Fruit fly (Drosophila melanogaster) whole organism, embryonic: ENCODE measurements around the gene CG13609.

Experiments
- Bdp1 ChIP-seq: fragments of 200-800 bp; sonication (Bioruptor generic); optimal IDR thresholded peaks from 3 replicates; lab custom pipeline; 2016; ENCODE audit warnings: missing biosample characterization, missing genetic modification characterization
- Bgb ChIP-seq: fragments of 200-800 bp; sonication (Bioruptor generic); IDR thresholded peaks from 2 replicates; pipeline ENCODE4 v1.3.6; 2022; ENCODE audit warnings: missing biosample characterization, missing genetic modification characterization; ENCODE audit not compliant: partially characterized antibody
- CG10366 ChIP-seq: fragments of 200-800 bp; sonication (Bioruptor generic); IDR thresholded peaks from 2 replicates; pipeline ENCODE4 v1.3.6; 2022; ENCODE audit warnings: missing biosample characterization, missing genetic modification characterization
- CG10462 ChIP-seq: fragments of 200-800 bp; sonication (Bioruptor generic); optimal IDR thresholded peaks from 2 replicates; lab custom pipeline; 2016; ENCODE audit warnings: missing biosample characterization, missing genetic modification characterization
- CG10565 ChIP-seq: fragments of 200-800 bp; sonication (Bioruptor generic); optimal IDR thresholded peaks from 3 replicates; lab custom pipeline; 2016; ENCODE audit warnings: missing biosample characterization, mild to moderate bottlenecking, missing genetic modification characterization
- CG12299 ChIP-seq: fragments of 200-800 bp; sonication (Bioruptor generic); optimal IDR thresholded peaks from 2 replicates; lab custom pipeline; 2018; ENCODE audit warnings: missing biosample characterization, mild to moderate bottlenecking, missing genetic modification characterization
- CG14441 ChIP-seq: fragments of 200-800 bp; sonication (Bioruptor generic); IDR thresholded peaks from 2 replicates; pipeline ENCODE4 v1.3.6; 2022; ENCODE audit warnings: missing biosample characterization, missing genetic modification characterization
- CG14667 ChIP-seq: fragments of 200-800 bp; sonication (Bioruptor generic); IDR thresholded peaks from 2 replicates; pipeline ENCODE4 v1.3.6; 2022; ENCODE audit warnings: missing biosample characterization, missing genetic modification characterization
- CG14860 ChIP-seq: fragments of 200-800 bp; sonication (Bioruptor generic); IDR thresholded peaks from 3 replicates; pipeline ENCODE4 v1.3.6; 2022; ENCODE audit warnings: missing biosample characterization, missing genetic modification characterization; ENCODE audit not compliant: partially characterized antibody
- CG17829 ChIP-seq: fragments of 200-800 bp; optimal IDR thresholded peaks from 2 replicates; lab custom pipeline; 2019; ENCODE audit warnings: missing biosample characterization, mild to moderate bottlenecking, missing genetic modification characterization, moderate library complexity
- CG18476 ChIP-seq: fragments of 200-800 bp; sonication (Bioruptor generic); optimal IDR thresholded peaks from 2 replicates; lab custom pipeline; 2016; ENCODE audit warnings: missing biosample characterization, mild to moderate bottlenecking, missing genetic modification characterization
- CG18619 ChIP-seq: fragments of 200-800 bp; sonication (Bioruptor generic); optimal IDR thresholded peaks from 3 replicates; lab custom pipeline; 2017; ENCODE audit warnings: missing biosample characterization, mild to moderate bottlenecking, missing genetic modification characterization
- CG3838 ChIP-seq: fragments of 200-800 bp; sonication (Bioruptor generic); optimal IDR thresholded peaks from 3 replicates; lab custom pipeline; 2016; ENCODE audit warnings: missing biosample characterization, missing genetic modification characterization
- CG4328 ChIP-seq: fragments of 200-800 bp; sonication (Bioruptor generic); optimal IDR thresholded peaks from 3 replicates; lab custom pipeline; 2017; ENCODE audit warnings: missing biosample characterization, missing genetic modification reagents, missing genetic modification characterization
- CG7786 ChIP-seq: fragments of 200-800 bp; sonication (Bioruptor generic); optimal IDR thresholded peaks from 2 replicates; lab custom pipeline; 2016; ENCODE audit warnings: missing biosample characterization, missing genetic modification characterization
- CG7928 ChIP-seq: fragments of 200-800 bp; sonication (Bioruptor generic); optimal IDR thresholded peaks from 2 replicates; lab custom pipeline; 2017; ENCODE audit warnings: missing biosample characterization, mild to moderate bottlenecking, missing genetic modification characterization
- CG8089 ChIP-seq: fragments of 200-800 bp; sonication (Bioruptor generic); optimal IDR thresholded peaks from 3 replicates; lab custom pipeline; 2016; ENCODE audit warnings: missing biosample characterization, missing genetic modification characterization
- CG8388 ChIP-seq: fragments of 200-800 bp; sonication (Bioruptor generic); optimal IDR thresholded peaks from 2 replicates; lab custom pipeline; 2019; ENCODE audit warnings: missing biosample characterization, mild to moderate bottlenecking, missing genetic modification characterization, moderate library complexity
- CG8478 ChIP-seq: fragments of >200 bp; optimal IDR thresholded peaks from 2 replicates; lab custom pipeline; 2018
- CG9797 ChIP-seq: fragments of 200-800 bp; sonication (Bioruptor generic); optimal IDR thresholded peaks from 3 replicates; lab custom pipeline; 2018; ENCODE audit warnings: missing biosample characterization, mild to moderate bottlenecking, missing genetic modification characterization
- Doc3 ChIP-seq: fragments of 200-800 bp; sonication (Bioruptor generic); IDR thresholded peaks from 3 replicates; pipeline ENCODE4 v1.3.6; 2022; ENCODE audit warnings: missing biosample characterization, missing genetic modification characterization; ENCODE audit not compliant: partially characterized antibody
- Ets65A ChIP-seq: fragments of 200-800 bp; sonication (Bioruptor generic); peaks from one replicate; lab custom pipeline; 2016; ENCODE audit warnings: missing biosample characterization, missing genetic modification characterization
- Hr39 ChIP-seq: fragments of >200 bp; optimal IDR thresholded peaks from 2 replicates; lab custom pipeline; 2017
- Max ChIP-seq: fragments of 200-800 bp; sonication (Bioruptor generic); optimal IDR thresholded peaks from 2 replicates; lab custom pipeline; 2016; ENCODE audit warnings: missing biosample characterization, mild to moderate bottlenecking, missing genetic modification characterization
- Mrtf ChIP-seq: fragments of 200-800 bp; sonication (Bioruptor generic); IDR thresholded peaks from 3 replicates; pipeline ENCODE4 v1.3.6; 2022; ENCODE audit warnings: missing biosample characterization, missing genetic modification characterization
- Myb ChIP-seq: fragments of 200-800 bp; sonication (Bioruptor generic); optimal IDR thresholded peaks from 2 replicates; lab custom pipeline; 2016; ENCODE audit warnings: missing biosample characterization, missing genetic modification characterization
- NC2β ChIP-seq: fragments of 200-800 bp; sonication (Bioruptor generic); optimal IDR thresholded peaks from 2 replicates; lab custom pipeline; 2016; ENCODE audit warnings: missing biosample characterization, missing genetic modification characterization
- NFAT ChIP-seq: fragments of 200-800 bp; sonication (Bioruptor generic); IDR thresholded peaks from 2 replicates; pipeline ENCODE4 v1.3.6; 2022; ENCODE audit warnings: missing biosample characterization, missing genetic modification characterization
- Nf-YA ChIP-seq: fragments of 200-800 bp; sonication (Bioruptor generic); IDR thresholded peaks from 2 replicates; pipeline ENCODE4 v1.3.6; 2022; ENCODE audit warnings: missing biosample characterization, missing genetic modification characterization
- Oli ChIP-seq: fragments of 200-800 bp; sonication (Bioruptor generic); optimal IDR thresholded peaks from 2 replicates; lab custom pipeline; 2018; ENCODE audit warnings: missing biosample characterization, mild to moderate bottlenecking, missing genetic modification characterization, moderate library complexity
- Poxn ChIP-seq: fragments of 200-800 bp; sonication (Bioruptor generic); IDR thresholded peaks from 2 replicates; pipeline ENCODE4 v1.3.6; 2022; ENCODE audit warnings: missing biosample characterization, missing genetic modification characterization
- Ssrp ChIP-seq: fragments of 200-800 bp; sonication (Bioruptor generic); optimal IDR thresholded peaks from 2 replicates; lab custom pipeline; 2018; ENCODE audit warnings: missing biosample characterization, mild to moderate bottlenecking, missing genetic modification characterization, moderate library complexity
- Trl ChIP-seq, 3 experiments: fragments of >200 bp in 2 of 3; fragments of 200-800 bp in 1 of 3; sonication (Bioruptor generic) in 1 of 3; optimal IDR thresholded peaks; 2 replicates in 1 of 3; 3 replicates in 2 of 3; lab custom pipeline; 2016 to 2017; ENCODE audit warnings: missing biosample characterization in 1 of 3, missing genetic modification characterization in 1 of 3
- abd-A ChIP-seq: fragments of 200-800 bp; sonication (Bioruptor generic); optimal IDR thresholded peaks from 3 replicates; lab custom pipeline; 2019; ENCODE audit warnings: missing biosample characterization, mild to moderate bottlenecking, missing genetic modification characterization, moderate library complexity
- ap ChIP-seq: fragments of 200-800 bp; sonication (Bioruptor generic); IDR thresholded peaks from 2 replicates; pipeline ENCODE4 v1.3.6; 2022; ENCODE audit warnings: missing biosample characterization, missing genetic modification characterization
- ato ChIP-seq: fragments of 200-800 bp; sonication (Bioruptor generic); IDR thresholded peaks from 2 replicates; pipeline ENCODE4 v1.3.6; 2022; ENCODE audit warnings: missing biosample characterization, missing genetic modification characterization; ENCODE audit not compliant: partially characterized antibody
- crol ChIP-seq: fragments of 200-800 bp; sonication (Bioruptor generic); IDR thresholded peaks from 2 replicates; pipeline ENCODE4 v1.3.6; 2022; ENCODE audit warnings: missing biosample characterization, missing genetic modification characterization
- crp ChIP-seq, 2 experiments: fragments of 200-800 bp; sonication (Bioruptor generic); optimal IDR thresholded peaks; 2 replicates in 1 of 2; 3 replicates in 1 of 2; lab custom pipeline; 2017; ENCODE audit warnings: missing biosample characterization in 2 of 2, missing genetic modification characterization in 2 of 2, mild to moderate bottlenecking in 1 of 2, moderate library complexity in 1 of 2
- dimm ChIP-seq: fragments of 200-800 bp; sonication (Bioruptor generic); IDR thresholded peaks from 2 replicates; pipeline ENCODE4 v1.3.6; 2022; ENCODE audit warnings: missing biosample characterization, missing genetic modification characterization
- eyg ChIP-seq: fragments of 200-800 bp; sonication (Bioruptor generic); optimal IDR thresholded peaks from 3 replicates; lab custom pipeline; 2016; ENCODE audit warnings: missing biosample characterization, missing genetic modification characterization
- kay ChIP-seq: fragments of 200-800 bp; sonication (Bioruptor generic); optimal IDR thresholded peaks from 2 replicates; lab custom pipeline; 2016; ENCODE audit warnings: missing biosample characterization, missing genetic modification characterization
- lab ChIP-seq: fragments of 200-800 bp; sonication (Bioruptor generic); optimal IDR thresholded peaks from 3 replicates; lab custom pipeline; 2017; ENCODE audit warnings: missing biosample characterization, missing genetic modification characterization, mild to moderate bottlenecking, moderate library complexity, missing genetic modification reagents
- luna ChIP-seq: fragments of 200-800 bp; sonication (Bioruptor generic); optimal IDR thresholded peaks from 2 replicates; lab custom pipeline; 2016; ENCODE audit warnings: missing biosample characterization, missing genetic modification characterization
- maf-S ChIP-seq: fragments of 200-800 bp; sonication (Bioruptor generic); optimal IDR thresholded peaks from 2 replicates; lab custom pipeline; 2016; ENCODE audit warnings: missing biosample characterization, missing genetic modification characterization
- odd ChIP-seq: fragments of 200-800 bp; sonication (Bioruptor generic); optimal IDR thresholded peaks from 2 replicates; lab custom pipeline; 2017; ENCODE audit warnings: missing biosample characterization, mild to moderate bottlenecking, missing genetic modification characterization
- salm ChIP-seq: fragments of 200-800 bp; sonication (Bioruptor generic); optimal IDR thresholded peaks from 2 replicates; lab custom pipeline; 2018; ENCODE audit warnings: missing biosample characterization, mild to moderate bottlenecking, missing genetic modification characterization
- sna ChIP-seq: fragments of 200-800 bp; sonication (Bioruptor generic); IDR thresholded peaks from 2 replicates; pipeline ENCODE4 v1.3.6; 2022; ENCODE audit warnings: missing biosample characterization, missing genetic modification characterization; ENCODE audit not compliant: partially characterized antibody
- vnd ChIP-seq: fragments of 200-800 bp; sonication (Bioruptor generic); IDR thresholded peaks from 3 replicates; pipeline ENCODE4 v1.3.6; 2022; ENCODE audit warnings: missing biosample characterization, missing genetic modification characterization; ENCODE audit not compliant: partially characterized antibody
- wdn ChIP-seq: fragments of 200-800 bp; sonication (Bioruptor generic); IDR thresholded peaks from 2 replicates; pipeline ENCODE4 v1.3.6; 2022; ENCODE audit warnings: missing biosample characterization, missing genetic modification characterization
- zf30C ChIP-seq: fragments of 200-800 bp; sonication (Bioruptor generic); optimal IDR thresholded peaks from 3 replicates; lab custom pipeline; 2018; ENCODE audit warnings: missing biosample characterization, mild to moderate bottlenecking, missing genetic modification characterization

The CG13609 gene

DNA sequence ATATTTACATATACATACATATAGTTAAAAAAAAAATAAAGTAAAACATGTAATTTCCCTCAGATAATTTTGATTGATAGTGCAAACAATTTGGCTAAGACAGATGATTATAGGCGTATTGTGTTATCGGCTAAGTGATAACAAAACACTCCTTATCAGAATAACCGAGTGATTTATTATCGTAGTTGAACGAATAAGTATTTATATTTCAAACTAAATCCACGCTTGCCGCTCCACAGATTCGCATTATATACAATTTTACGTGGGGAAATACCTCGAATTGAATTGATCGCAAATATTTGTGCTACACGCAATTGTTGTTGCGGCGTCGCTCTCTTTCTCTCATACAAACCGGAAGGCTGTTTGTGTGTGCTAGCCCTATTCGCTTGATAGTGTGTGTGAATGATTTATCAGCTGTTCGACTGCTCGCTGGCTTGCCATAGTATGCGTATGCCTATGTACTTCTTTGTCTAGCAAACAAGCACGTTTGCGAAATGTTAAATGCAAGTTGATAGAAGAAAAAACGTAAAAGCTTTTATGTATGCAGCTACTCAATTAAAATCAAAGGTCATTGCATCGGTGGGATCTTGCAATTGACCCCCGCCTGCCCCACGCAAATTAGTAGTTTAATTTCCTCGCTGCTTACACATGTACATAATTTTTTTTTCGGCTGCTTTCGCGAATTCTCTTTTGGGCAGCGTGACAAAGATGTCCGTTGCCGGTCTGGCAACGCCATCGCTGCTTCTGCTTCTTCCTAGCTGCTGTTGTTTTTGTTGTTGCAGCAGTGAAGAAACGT, 6.7 kb downstream of the CG13609 start (continued):
- TF ChIP-seq ato (GFP tag; lab: Robert Waterston, UW) (no peak), vnd (GFP tag; lab: Robert Waterston, UW) (no peak), kay (GFP tag; lab: Kevin White, UChicago) (no peak), CG10462 (GFP tag; lab: Kevin White, UChicago) (no peak), Mrtf (GFP tag; lab: Robert Waterston, UW) (no peak), wdn (GFP tag; lab: Robert Waterston, UW) (no peak), CG14860 (GFP tag; lab: Robert Waterston, UW) (no peak), Doc3 (GFP tag; lab: Robert Waterston, UW) (no peak), Bdp1 (GFP tag; lab: Kevin White, UChicago) (no peak), zf30C (no peak), eyg (no peak), lab (GFP tag; lab: Kevin White, UChicago) (no peak), CG8478 (lab: Kevin White, UChicago) (peak; percentile 36), crol (GFP tag; lab: Robert Waterston, UW) (no peak), CG8388 (no peak), Trl (optimal IDR thresholded peaks at IDR 0.05; lab: Kevin White, UChicago) (peak in 1 of 2 experiments; percentile 26), Trl (GFP tag; optimal IDR thresholded peaks at IDR 0.05; lab: Kevin White, UChicago) (no peak), ap (GFP tag; lab: Robert Waterston, UW) (no peak), luna (GFP tag; lab: Kevin White, UChicago) (no peak), CG14667 (GFP tag; lab: Robert Waterston, UW) (no peak), CG10366 (GFP tag; lab: Robert Waterston, UW) (no peak), sna (GFP tag; lab: Robert Waterston, UW) (0 out of 2 replicates have a peak, but pooled peaks have one; percentile 18), NC2β (no peak), Oli (tag; lab: Kevin White, UChicago) (no peak), dimm (no peak), CG18619 (GFP tag; lab: Kevin White, UChicago) (no peak), Ssrp (tag; lab: Kevin White, UChicago) (peak; percentile 16), crp (GFP tag; optimal IDR thresholded peaks at IDR 0.05; lab: Kevin White, UChicago) (peak in 1 of 2 experiments; percentile 72), Nf-YA (GFP tag; lab: Robert Waterston, UW) (no peak), CG4328 (GFP tag; lab: Kevin White, UChicago) (no peak), Ets65A (GFP tag; lab: Kevin White, UChicago) (peak; percentile 88), abd-A (tag; lab: Kevin White, UChicago) (no peak), Bgb (GFP tag; lab: Robert Waterston, UW) (no peak), Myb (GFP tag; lab: Kevin White, UChicago) (no peak), Hr39 (no peak), CG9797 (no peak), odd (GFP tag; lab: Kevin White, UChicago) (no peak), CG12299 (tag; lab: Kevin White, UChicago) (no peak), Poxn (GFP tag; lab: Robert Waterston, UW) (no peak), NFAT (no peak), CG8089 (GFP tag; lab: Kevin White, UChicago) (no peak), CG3838 (GFP tag; lab: Kevin White, UChicago) (no peak), CG7928 (no peak), salm (tag; lab: Kevin White, UChicago) (no peak), CG7786 (no peak), maf-S (GFP tag; lab: Kevin White, UChicago) (no peak), CG10565 (GFP tag; lab: Kevin White, UChicago) (no peak), CG18476 (GFP tag; lab: Kevin White, UChicago) (no peak), CG17829 (tag; lab: Kevin White, UChicago) (no peak), Max (GFP tag; lab: Kevin White, UChicago) (peak; percentile 15), CG14441 (GFP tag; lab: Robert Waterston, UW) (no peak)
